Worm (Caenorhabditis elegans): ENCODE measurements around the gene pho-4.

- TF ChIP-seq unc-62 (GFP tag; optimal IDR thresholded peaks at IDR 0.05 in 1 of 2) (peak in 1 of 2 experiments; percentile 95), unc-62 (tag; optimal IDR thresholded peaks at IDR 0.05) (no peak), nhr-11 (tag; optimal IDR thresholded peaks at IDR 0.05) (no peak), nhr-28 (tag; optimal IDR thresholded peaks at IDR 0.05) (no peak), gei-8 (GFP tag; optimal IDR thresholded peaks at IDR 0.05) (no peak)
Observed at ce11 chrII:5268977-5269376, 30.7 kb upstream of the pho-4 start.
